ENCODE assay signal across 1 fruit fly cellular context in genomic region chrX:6278879-6279628, dm6.
A peak's percentile ranks its signal among the peaks of the same experiment; 100 is the strongest.
TF ChIP-seq lines count a peak whose summit lies in the region.

No protein-coding gene starts in this region.

TF ChIP-seq in whole organism, embryonic, 481 proteins besides CTCF, POLR2A, EP300 and RAD21 (continued from another document):
- TF ChIP-seq Abd-B (GFP tag; optimal IDR thresholded peaks at IDR 0.05; lab: Kevin White, UChicago) (no peak), CG30020 (tag; optimal IDR thresholded peaks at IDR 0.05; lab: Kevin White, UChicago) (no peak), mam (GFP tag; optimal IDR thresholded peaks at IDR 0.05; lab: Kevin White, UChicago) (no peak), Pdp1 (GFP tag; optimal IDR thresholded peaks at IDR 0.05; lab: Kevin White, UChicago) (peak in 1 of 2 experiments; percentile 18), nom (GFP tag; optimal IDR thresholded peaks at IDR 0.05; lab: Kevin White, UChicago) (peak; percentile 9), her (GFP tag; optimal IDR thresholded peaks at IDR 0.05; lab: Kevin White, UChicago) (no peak), C15 (GFP tag; IDR thresholded peaks at IDR 0.05; lab: Robert Waterston, UW) (no peak), CG15073 (GFP tag; optimal IDR thresholded peaks at IDR 0.05; lab: Kevin White, UChicago) (no peak), Awh (GFP tag; IDR thresholded peaks at IDR 0.05; lab: Robert Waterston, UW) (0 out of 2 replicates have a peak, but pooled peaks have one; percentile 10), CG31441 (GFP tag; IDR thresholded peaks at IDR 0.05; lab: Robert Waterston, UW) (peak; percentile 31; the same call in 1 of the 2 replicates), btn (GFP tag; optimal IDR thresholded peaks at IDR 0.05; lab: Kevin White, UChicago) (no peak), seq (GFP tag; IDR thresholded peaks at IDR 0.05; lab: Robert Waterston, UW) (no peak), gsb (GFP tag; IDR thresholded peaks at IDR 0.05; lab: Robert Waterston, UW) (no peak), E2f2 (GFP tag; IDR thresholded peaks at IDR 0.05; lab: Robert Waterston, UW) (no peak), D19B (GFP tag; optimal IDR thresholded peaks at IDR 0.05; lab: Kevin White, UChicago) (no peak), chm (GFP tag; IDR thresholded peaks at IDR 0.05; lab: Robert Waterston, UW) (peak; percentile 57; the same call in 1 of the 2 replicates), CG6175 (GFP tag; IDR thresholded peaks at IDR 0.05; lab: Robert Waterston, UW) (no peak), CG6854 (GFP tag; optimal IDR thresholded peaks at IDR 0.05; lab: Kevin White, UChicago) (peak; percentile 3), sisA (GFP tag; IDR thresholded peaks at IDR 0.05; lab: Robert Waterston, UW) (no peak), mld (GFP tag; IDR thresholded peaks at IDR 0.05; lab: Robert Waterston, UW; ENCODE audit: partially characterized antibody) (no peak), slp2 (GFP tag; optimal IDR thresholded peaks at IDR 0.05; lab: Kevin White, UChicago) (no peak), CG1603 (tag; optimal IDR thresholded peaks at IDR 0.05; lab: Kevin White, UChicago) (no peak), Bdp1 (GFP tag; optimal IDR thresholded peaks at IDR 0.05; lab: Kevin White, UChicago) (no peak), ERR (GFP tag; optimal IDR thresholded peaks at IDR 0.05; lab: Kevin White, UChicago) (no peak), sug (tag; optimal IDR thresholded peaks at IDR 0.05; lab: Kevin White, UChicago) (no peak), CG15601 (tag; optimal IDR thresholded peaks at IDR 0.05; lab: Kevin White, UChicago) (peak; percentile 23), CG6689 (GFP tag; IDR thresholded peaks at IDR 0.05; lab: Robert Waterston, UW) (no peak), ham (GFP tag; IDR thresholded peaks at IDR 0.05; lab: Robert Waterston, UW) (no peak), CG4854 (GFP tag; optimal IDR thresholded peaks at IDR 0.05; lab: Kevin White, UChicago) (no peak), lbe (GFP tag; optimal IDR thresholded peaks at IDR 0.05; lab: Kevin White, UChicago) (no peak), CG15011 (GFP tag; optimal IDR thresholded peaks at IDR 0.05; lab: Kevin White, UChicago) (no peak), Nf-YA (GFP tag; IDR thresholded peaks at IDR 0.05; lab: Robert Waterston, UW) (no peak), bigmax (GFP tag; optimal IDR thresholded peaks at IDR 0.05; lab: Kevin White, UChicago) (no peak), pb (GFP tag; optimal IDR thresholded peaks at IDR 0.05; lab: Kevin White, UChicago) (peak; percentile 19), tx (GFP tag; optimal IDR thresholded peaks at IDR 0.05; lab: Kevin White, UChicago) (no peak), lov (optimal IDR thresholded peaks at IDR 0.05; lab: Kevin White, UChicago) (no peak), lov (GFP tag; IDR thresholded peaks at IDR 0.05; lab: Robert Waterston, UW) (no peak), eve (GFP tag; optimal IDR thresholded peaks at IDR 0.05; lab: Kevin White, UChicago) (no peak), CG8944 (GFP tag; optimal IDR thresholded peaks at IDR 0.05; lab: Kevin White, UChicago) (no peak), Hmx (GFP tag; optimal IDR thresholded peaks at IDR 0.05; lab: Kevin White, UChicago) (no peak), CG17829 (tag; optimal IDR thresholded peaks at IDR 0.05; lab: Kevin White, UChicago) (peak; percentile 13), tap (tag; optimal IDR thresholded peaks at IDR 0.05; lab: Kevin White, UChicago) (no peak), CG12744 (GFP tag; optimal IDR thresholded peaks at IDR 0.05; lab: Kevin White, UChicago) (no peak), CG10462 (GFP tag; optimal IDR thresholded peaks at IDR 0.05; lab: Kevin White, UChicago) (no peak), CG11247 (GFP tag; IDR thresholded peaks at IDR 0.05; lab: Robert Waterston, UW) (no peak), Myb (GFP tag; optimal IDR thresholded peaks at IDR 0.05; lab: Kevin White, UChicago) (peak; percentile 38), CG9932 (GFP tag; IDR thresholded peaks at IDR 0.05; lab: Robert Waterston, UW) (no peak), CG10431 (GFP tag; optimal IDR thresholded peaks at IDR 0.05; lab: Kevin White, UChicago) (no peak), jing (GFP tag; optimal IDR thresholded peaks at IDR 0.05; lab: Kevin White, UChicago) (no peak), CG7372 (GFP tag; IDR thresholded peaks at IDR 0.05; lab: Robert Waterston, UW) (no peak), dmrt99B (tag; optimal IDR thresholded peaks at IDR 0.05; lab: Kevin White, UChicago) (no peak), CG30431 (GFP tag; optimal IDR thresholded peaks at IDR 0.05; lab: Kevin White, UChicago) (no peak), CG7928 (GFP tag; optimal IDR thresholded peaks at IDR 0.05; lab: Kevin White, UChicago) (no peak), run (tag; optimal IDR thresholded peaks at IDR 0.05; lab: Kevin White, UChicago) (no peak), lmd (GFP tag; IDR thresholded peaks at IDR 0.05; lab: Robert Waterston, UW) (no peak), psq (GFP tag; optimal IDR thresholded peaks at IDR 0.05; lab: Kevin White, UChicago) (no peak), D (optimal IDR thresholded peaks at IDR 0.05; lab: Kevin White, UChicago) (no peak), D (GFP tag; optimal IDR thresholded peaks at IDR 0.05; lab: Kevin White, UChicago) (no peak), CG4282 (GFP tag; optimal IDR thresholded peaks at IDR 0.05; lab: Kevin White, UChicago) (no peak), Gug (GFP tag; IDR thresholded peaks at IDR 0.05; lab: Robert Waterston, UW) (no peak), ems (GFP tag; optimal IDR thresholded peaks at IDR 0.05; lab: Kevin White, UChicago) (no peak), unc-4 (GFP tag; IDR thresholded peaks at IDR 0.05; lab: Robert Waterston, UW; ENCODE audit: partially characterized antibody) (peak; percentile 34; the same call in 1 of the 2 replicates), lab (GFP tag; optimal IDR thresholded peaks at IDR 0.05; lab: Kevin White, UChicago) (peak; percentile 45), Mrtf (GFP tag; IDR thresholded peaks at IDR 0.05; lab: Robert Waterston, UW) (no peak), Mes4 (GFP tag; optimal IDR thresholded peaks at IDR 0.05; lab: Kevin White, UChicago) (peak; percentile 51), hkb (optimal IDR thresholded peaks at IDR 0.05; lab: Kevin White, UChicago) (no peak), hkb (GFP tag; IDR thresholded peaks at IDR 0.05; lab: Robert Waterston, UW) (no peak), Nf-YB (GFP tag; optimal IDR thresholded peaks at IDR 0.05; lab: Kevin White, UChicago) (peak; percentile 41), BtbVII (GFP tag; optimal IDR thresholded peaks at IDR 0.05; lab: Kevin White, UChicago) (peak; percentile 58), eyg (GFP tag; optimal IDR thresholded peaks at IDR 0.05; lab: Kevin White, UChicago) (no peak), CG10274 (GFP tag; optimal IDR thresholded peaks at IDR 0.05; lab: Kevin White, UChicago) (no peak), nerfin-1 (tag; optimal IDR thresholded peaks at IDR 0.05; lab: Kevin White, UChicago) (peak; percentile 25), Atf-2 (GFP tag; optimal IDR thresholded peaks at IDR 0.05; lab: Kevin White, UChicago) (peak; percentile 33), knrl (GFP tag; IDR thresholded peaks at IDR 0.05; lab: Robert Waterston, UW; ENCODE audit: partially characterized antibody) (no peak), nerfin-2 (GFP tag; IDR thresholded peaks at IDR 0.05; lab: Robert Waterston, UW; ENCODE audit: partially characterized antibody) (no peak), Xrp1 (GFP tag; IDR thresholded peaks at IDR 0.05; lab: Robert Waterston, UW) (no peak), stc (GFP tag; IDR thresholded peaks at IDR 0.05; lab: Robert Waterston, UW) (no peak), sc (optimal IDR thresholded peaks at IDR 0.05; lab: Kevin White, UChicago) (no peak), sc (GFP tag; optimal IDR thresholded peaks at IDR 0.05; lab: Kevin White, UChicago) (no peak), Rfx (GFP tag; IDR thresholded peaks at IDR 0.05; lab: Robert Waterston, UW) (0 out of 2 replicates have a peak, but pooled peaks have one; percentile 14), Fer2 (tag; optimal IDR thresholded peaks at IDR 0.05; lab: Kevin White, UChicago) (no peak), dm (GFP tag; optimal IDR thresholded peaks at IDR 0.05; lab: Kevin White, UChicago) (no peak), Neu2 (GFP tag; optimal IDR thresholded peaks at IDR 0.05; lab: Kevin White, UChicago; ENCODE audit: borderline replicate concordance) (no peak), CG1233 (GFP tag; optimal IDR thresholded peaks at IDR 0.05; lab: Kevin White, UChicago) (no peak), CG1832 (GFP tag; optimal IDR thresholded peaks at IDR 0.05; lab: Kevin White, UChicago) (peak; percentile 87), Stat92E (GFP tag; optimal IDR thresholded peaks at IDR 0.05; lab: Kevin White, UChicago) (peak in 1 of 3 experiments; percentile 57), bcd (GFP tag; optimal IDR thresholded peaks at IDR 0.05; lab: Kevin White, UChicago) (peak; percentile 12), tio (GFP tag; optimal IDR thresholded peaks at IDR 0.05; lab: Kevin White, UChicago) (no peak), fru (optimal IDR thresholded peaks at IDR 0.05; lab: Kevin White, UChicago) (no peak), lilli (GFP tag; optimal IDR thresholded peaks at IDR 0.05; lab: Kevin White, UChicago) (peak; percentile 29), CG8281 (tag; optimal IDR thresholded peaks at IDR 0.05; lab: Kevin White, UChicago) (no peak), CG7357 (GFP tag; IDR thresholded peaks at IDR 0.05; lab: Robert Waterston, UW) (no peak), CG14710 (tag; optimal IDR thresholded peaks at IDR 0.05; lab: Kevin White, UChicago) (peak; percentile 36), mirr (GFP tag; optimal IDR thresholded peaks at IDR 0.05; lab: Kevin White, UChicago) (no peak), Spps (tag; optimal IDR thresholded peaks at IDR 0.05; lab: Kevin White, UChicago) (no peak), Dref (GFP tag; IDR thresholded peaks at IDR 0.05; lab: Robert Waterston, UW) (peak; percentile 62), CG12236 (GFP tag; optimal IDR thresholded peaks at IDR 0.05; lab: Kevin White, UChicago) (no peak), Atf6 (GFP tag; IDR thresholded peaks at IDR 0.05; lab: Robert Waterston, UW) (0 out of 2 replicates have a peak, but pooled peaks have one; percentile 29), CG34376 (GFP tag; optimal IDR thresholded peaks at IDR 0.05; lab: Kevin White, UChicago) (peak; percentile 55), CG14860 (GFP tag; IDR thresholded peaks at IDR 0.05; lab: Robert Waterston, UW; ENCODE audit: partially characterized antibody) (no peak), CG16815 (GFP tag; optimal IDR thresholded peaks at IDR 0.05; lab: Kevin White, UChicago) (no peak), CG12299 (tag; optimal IDR thresholded peaks at IDR 0.05; lab: Kevin White, UChicago) (no peak), CG30403 (GFP tag; optimal IDR thresholded peaks at IDR 0.05; lab: Kevin White, UChicago) (no peak), D19A (tag; optimal IDR thresholded peaks at IDR 0.05; lab: Kevin White, UChicago) (no peak), CG17568 (GFP tag; optimal IDR thresholded peaks at IDR 0.05; lab: Kevin White, UChicago) (no peak), CG14014 (GFP tag; IDR thresholded peaks at IDR 0.05; lab: Robert Waterston, UW) (no peak), gcm2 (GFP tag; optimal IDR thresholded peaks at IDR 0.05; lab: Kevin White, UChicago) (no peak), Doc3 (GFP tag; IDR thresholded peaks at IDR 0.05; lab: Robert Waterston, UW; ENCODE audit: partially characterized antibody) (no peak), Fer1 (GFP tag; optimal IDR thresholded peaks at IDR 0.05; lab: Kevin White, UChicago) (peak; percentile 12), PHDP (tag; optimal IDR thresholded peaks at IDR 0.05; lab: Kevin White, UChicago) (no peak), chinmo (GFP tag; IDR thresholded peaks at IDR 0.05; lab: Robert Waterston, UW; ENCODE audit: partially characterized antibody) (0 out of 4 replicates have a peak, but pooled peaks have one; percentile 62), CoRest (tag; optimal IDR thresholded peaks at IDR 0.05; lab: Kevin White, UChicago) (no peak), CG13775 (GFP tag; optimal IDR thresholded peaks at IDR 0.05; lab: Kevin White, UChicago) (no peak), Jarid2 (GFP tag; optimal IDR thresholded peaks at IDR 0.05; lab: Kevin White, UChicago) (peak; percentile 79), ash1 (GFP tag; optimal IDR thresholded peaks at IDR 0.05; lab: Kevin White, UChicago) (no peak), CG16813 (GFP tag; IDR thresholded peaks at IDR 0.05; lab: Robert Waterston, UW; ENCODE audit: partially characterized antibody) (no peak), CG31365 (tag; optimal IDR thresholded peaks at IDR 0.05; lab: Kevin White, UChicago) (no peak), CG3838 (GFP tag; optimal IDR thresholded peaks at IDR 0.05; lab: Kevin White, UChicago) (no peak), dati (GFP tag; IDR thresholded peaks at IDR 0.05; lab: Robert Waterston, UW) (no peak), slou (GFP tag; optimal IDR thresholded peaks at IDR 0.05; lab: Kevin White, UChicago) (no peak), CG1529 (GFP tag; optimal IDR thresholded peaks at IDR 0.05; lab: Kevin White, UChicago) (no peak), YL-1 (GFP tag; optimal IDR thresholded peaks at IDR 0.05; lab: Kevin White, UChicago) (peak; percentile 70), H15 (GFP tag; IDR thresholded peaks at IDR 0.05; lab: Robert Waterston, UW) (no peak), ap (GFP tag; IDR thresholded peaks at IDR 0.05; lab: Robert Waterston, UW) (no peak), ranshi (GFP tag; IDR thresholded peaks at IDR 0.05; lab: Robert Waterston, UW) (no peak), zfh2 (GFP tag; optimal IDR thresholded peaks at IDR 0.05; lab: Kevin White, UChicago) (no peak)
